Fruit fly (Drosophila melanogaster) whole organism, pupa: ENCODE measurements around the gene Nlg4.

Experiments
- CG13204 ChIP-seq: fragments of 200-800 bp; sonication (Bioruptor generic); optimal IDR thresholded peaks from 2 replicates; lab custom pipeline; 2018; ENCODE audit warnings: missing biosample characterization, mild to moderate bottlenecking, missing genetic modification characterization, moderate library complexity
- CG34367 ChIP-seq: fragments of 200-800 bp; sonication (Bioruptor generic); optimal IDR thresholded peaks from 2 replicates; lab custom pipeline; 2018; ENCODE audit warnings: missing biosample characterization, mild to moderate bottlenecking, missing genetic modification characterization
- EcR ChIP-seq: fragments of 200-800 bp; sonication (Bioruptor generic); optimal IDR thresholded peaks from 3 replicates; lab custom pipeline; 2019; ENCODE audit warnings: missing biosample characterization, missing genetic modification characterization, mild to moderate bottlenecking, moderate library complexity, missing genetic modification reagents
- rn ChIP-seq: fragments of 200-800 bp; sonication (Bioruptor generic); IDR thresholded peaks from 2 replicates; pipeline ENCODE4 v1.3.6; 2022; ENCODE audit warnings: missing biosample characterization, missing genetic modification characterization

DNA sequence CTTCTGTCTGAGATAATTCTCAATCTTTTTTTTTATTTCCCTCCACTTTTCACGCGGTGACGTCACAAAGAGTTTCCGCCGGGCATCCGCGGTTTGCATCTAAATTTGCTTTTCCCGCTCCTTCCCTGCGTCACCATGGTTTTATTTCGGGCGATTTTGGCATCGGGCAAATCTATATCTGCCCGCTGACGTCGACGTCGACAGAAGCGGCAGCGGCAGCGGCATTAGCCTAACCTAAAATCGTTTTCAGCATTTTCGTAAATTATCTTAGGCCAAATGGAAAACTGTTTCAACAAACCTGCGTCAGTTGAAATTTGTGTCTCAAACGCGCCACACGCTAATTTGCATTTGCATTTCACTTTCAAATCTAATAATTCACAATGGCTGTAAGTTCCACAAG lies 35.5 kb upstream of the Nlg4 start, which contains the start of gene CG5023:
- TF ChIP-seq CG34367 (tag; lab: Kevin White, UChicago) (no peak), EcR (GFP tag; lab: Kevin White, UChicago) (no peak), CG13204 (no peak), rn (no peak)
